Comparison of ENCODE assay signal across 1 fruit fly cellular context in the genomic region with DNA sequence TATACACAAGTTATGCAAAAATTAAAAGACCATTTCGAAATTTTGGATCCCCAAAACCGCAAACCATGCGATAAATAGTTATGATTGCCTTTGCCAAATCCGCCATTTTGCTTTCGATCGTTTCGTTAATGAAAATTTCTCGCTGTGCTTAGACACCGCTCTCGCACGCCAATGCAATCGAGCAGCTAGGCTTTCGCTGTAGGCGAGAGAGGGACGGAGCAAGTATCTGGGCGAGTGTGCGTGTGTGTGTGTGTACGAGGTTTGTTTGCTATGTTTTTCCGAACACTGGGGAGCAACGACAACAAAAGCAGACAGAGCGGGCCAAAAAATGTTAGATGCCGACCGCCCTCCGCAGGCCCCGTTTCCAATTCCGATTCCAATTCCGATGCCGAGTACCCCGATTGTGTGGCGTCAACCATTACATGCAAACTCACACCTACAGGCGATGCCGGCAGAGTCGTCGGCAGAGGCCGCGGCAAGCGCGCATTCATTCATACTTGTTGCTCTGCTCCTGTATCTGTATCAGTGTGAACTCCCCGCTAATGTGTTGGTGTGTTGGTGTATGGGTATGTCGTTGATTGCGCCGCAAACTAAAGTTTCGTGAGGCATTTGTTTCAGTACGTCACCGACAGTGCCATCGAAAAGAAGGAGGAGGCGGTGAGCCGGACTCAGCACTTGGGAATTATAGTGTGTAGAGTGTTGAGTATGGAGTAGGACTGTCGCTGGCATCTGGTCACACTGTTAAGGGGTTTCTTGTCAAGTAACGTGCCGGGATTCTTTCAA.
TF ChIP-seq lines count a peak whose summit lies in the region.

No protein-coding gene starts in this region.

TF ChIP-seq in whole organism, embryonic, 481 proteins besides CTCF, POLR2A, EP300 and RAD21 (continued from another document and continues in another):
- TF ChIP-seq gem (tag; optimal IDR thresholded peaks at IDR 0.05; lab: Kevin White, UChicago): peak; percentile 54
- TF ChIP-seq sim (GFP tag; IDR thresholded peaks at IDR 0.05; lab: Robert Waterston, UW): no peak
- TF ChIP-seq Rx (GFP tag; IDR thresholded peaks at IDR 0.05; lab: Robert Waterston, UW): peak; percentile 47; the same call in 1 of the 2 replicates
- TF ChIP-seq Dad (GFP tag; optimal IDR thresholded peaks at IDR 0.05; lab: Kevin White, UChicago): no peak
- no peak for TF ChIP-seq CG14965 (GFP tag; optimal IDR thresholded peaks at IDR 0.05; lab: Kevin White, UChicago; ENCODE audit: borderline replicate concordance)
- TF ChIP-seq CG1603 (tag; optimal IDR thresholded peaks at IDR 0.05; lab: Kevin White, UChicago): peak; percentile 51
- no peak for TF ChIP-seq HLH4C (GFP tag; IDR thresholded peaks at IDR 0.05; lab: Robert Waterston, UW; ENCODE audit: partially characterized antibody)
- TF ChIP-seq CG17829 (tag; optimal IDR thresholded peaks at IDR 0.05; lab: Kevin White, UChicago): peak; percentile 18
- no peak for TF ChIP-seq Elba2 (GFP tag; optimal IDR thresholded peaks at IDR 0.05; lab: Kevin White, UChicago)
- peak; percentile 54 for TF ChIP-seq nerfin-1 (tag; optimal IDR thresholded peaks at IDR 0.05; lab: Kevin White, UChicago)
- peak; percentile 6 for TF ChIP-seq CG18262 (tag; optimal IDR thresholded peaks at IDR 0.05; lab: Kevin White, UChicago)
- TF ChIP-seq CG12659 (GFP tag; optimal IDR thresholded peaks at IDR 0.05; lab: Kevin White, UChicago): peak; percentile 19
- no peak for TF ChIP-seq Doc3 (GFP tag; IDR thresholded peaks at IDR 0.05; lab: Robert Waterston, UW; ENCODE audit: partially characterized antibody)
- no peak for TF ChIP-seq knrl (GFP tag; IDR thresholded peaks at IDR 0.05; lab: Robert Waterston, UW; ENCODE audit: partially characterized antibody)
- TF ChIP-seq HmgD (GFP tag; optimal IDR thresholded peaks at IDR 0.05; lab: Kevin White, UChicago): peak; percentile 47
- TF ChIP-seq Mad (GFP tag; optimal IDR thresholded peaks at IDR 0.05; lab: Kevin White, UChicago): no peak
- TF ChIP-seq CG18599 (GFP tag; optimal IDR thresholded peaks at IDR 0.05; lab: Kevin White, UChicago): peak; percentile 72
- peak; percentile 36 for TF ChIP-seq caup (GFP tag; optimal IDR thresholded peaks at IDR 0.05; lab: Kevin White, UChicago; ENCODE audit: severe bottlenecking)
- TF ChIP-seq zf30C (GFP tag; optimal IDR thresholded peaks at IDR 0.05; lab: Kevin White, UChicago): peak; percentile 83
- no peak for TF ChIP-seq Xbp1 (GFP tag; optimal IDR thresholded peaks at IDR 0.05; lab: Kevin White, UChicago)
- no peak for TF ChIP-seq maf-S (GFP tag; optimal IDR thresholded peaks at IDR 0.05; lab: Kevin White, UChicago)
- peak; percentile 9; the same call in 1 of the 3 replicates for TF ChIP-seq jigr1 (GFP tag; IDR thresholded peaks at IDR 0.05; lab: Robert Waterston, UW)
- TF ChIP-seq crp (GFP tag; optimal IDR thresholded peaks at IDR 0.05; lab: Kevin White, UChicago): no peak
- TF ChIP-seq onecut (GFP tag; IDR thresholded peaks at IDR 0.05; lab: Robert Waterston, UW): no peak
- TF ChIP-seq Doc2 (GFP tag; IDR thresholded peaks at IDR 0.05; lab: Robert Waterston, UW): no peak
- TF ChIP-seq Nf-YA (GFP tag; IDR thresholded peaks at IDR 0.05; lab: Robert Waterston, UW): no peak
- TF ChIP-seq Fer2 (tag; optimal IDR thresholded peaks at IDR 0.05; lab: Kevin White, UChicago): no peak
- TF ChIP-seq shn (GFP tag; optimal IDR thresholded peaks at IDR 0.05; lab: Kevin White, UChicago): peak; percentile 48
- TF ChIP-seq CG10209 (GFP tag; optimal IDR thresholded peaks at IDR 0.05; lab: Kevin White, UChicago): peak; percentile 41
- peak; percentile 74 for TF ChIP-seq Fer1 (GFP tag; optimal IDR thresholded peaks at IDR 0.05; lab: Kevin White, UChicago)
- TF ChIP-seq jing (GFP tag; optimal IDR thresholded peaks at IDR 0.05; lab: Kevin White, UChicago): no peak
- TF ChIP-seq dpn (GFP tag; optimal IDR thresholded peaks at IDR 0.05; lab: Kevin White, UChicago): peak in 1 of 2 experiments; percentile 12
- peak; percentile 18 for TF ChIP-seq CG6813 (GFP tag; optimal IDR thresholded peaks at IDR 0.05; lab: Kevin White, UChicago)
- peak; percentile 33; the same call in 1 of the 2 replicates for TF ChIP-seq ara (GFP tag; IDR thresholded peaks at IDR 0.05; lab: Robert Waterston, UW)
- peak; percentile 5 for TF ChIP-seq lbe (GFP tag; optimal IDR thresholded peaks at IDR 0.05; lab: Kevin White, UChicago)
- no peak for TF ChIP-seq ro (GFP tag; IDR thresholded peaks at IDR 0.05; lab: Robert Waterston, UW)
- no peak for TF ChIP-seq Dll (GFP tag; IDR thresholded peaks at IDR 0.05; lab: Robert Waterston, UW; ENCODE audit: partially characterized antibody)
- peak; percentile 61 for TF ChIP-seq ci (GFP tag; IDR thresholded peaks at IDR 0.05; lab: Robert Waterston, UW)
- TF ChIP-seq seq (GFP tag; IDR thresholded peaks at IDR 0.05; lab: Robert Waterston, UW): no peak; the same call in 1 of the 2 replicates
- peak; percentile 24 for TF ChIP-seq Hey (tag; optimal IDR thresholded peaks at IDR 0.05; lab: Kevin White, UChicago)
- peak; percentile 2 for TF ChIP-seq CG13775 (GFP tag; optimal IDR thresholded peaks at IDR 0.05; lab: Kevin White, UChicago)
- TF ChIP-seq fru (optimal IDR thresholded peaks at IDR 0.05; lab: Kevin White, UChicago): no peak
- peak; percentile 39 for TF ChIP-seq dmrt99B (tag; optimal IDR thresholded peaks at IDR 0.05; lab: Kevin White, UChicago)
- TF ChIP-seq Bdp1 (GFP tag; optimal IDR thresholded peaks at IDR 0.05; lab: Kevin White, UChicago): peak; percentile 31
- no peak for TF ChIP-seq salm (tag; optimal IDR thresholded peaks at IDR 0.05; lab: Kevin White, UChicago)
- TF ChIP-seq D19A (tag; optimal IDR thresholded peaks at IDR 0.05; lab: Kevin White, UChicago): peak; percentile 54
- TF ChIP-seq B-H2 (GFP tag; optimal IDR thresholded peaks at IDR 0.05; lab: Kevin White, UChicago): peak; percentile 76
- peak; percentile 55 for TF ChIP-seq NfI (GFP tag; optimal IDR thresholded peaks at IDR 0.05; lab: Kevin White, UChicago)
- no peak for TF ChIP-seq CG2129 (GFP tag; IDR thresholded peaks at IDR 0.05; lab: Robert Waterston, UW; ENCODE audit: partially characterized antibody)
- TF ChIP-seq run (tag; optimal IDR thresholded peaks at IDR 0.05; lab: Kevin White, UChicago): peak; percentile 36
- TF ChIP-seq CG14050 (GFP tag; IDR thresholded peaks at IDR 0.05; lab: Robert Waterston, UW): peak; percentile 35; the same call in 1 of the 3 replicates
- TF ChIP-seq scrt (GFP tag; optimal IDR thresholded peaks at IDR 0.05; lab: Kevin White, UChicago): peak; percentile 99
- TF ChIP-seq NFAT (GFP tag; IDR thresholded peaks at IDR 0.05; lab: Robert Waterston, UW): peak; percentile 63
- peak; percentile 60 for TF ChIP-seq sens (GFP tag; lab: Kevin White, UChicago)
- TF ChIP-seq Sry-δ (GFP tag; optimal IDR thresholded peaks at IDR 0.05; lab: Kevin White, UChicago): no peak
- peak; percentile 56 for TF ChIP-seq CG15514 (GFP tag; optimal IDR thresholded peaks at IDR 0.05; lab: Kevin White, UChicago)
- TF ChIP-seq nerfin-2 (GFP tag; IDR thresholded peaks at IDR 0.05; lab: Robert Waterston, UW; ENCODE audit: partially characterized antibody): no peak
- TF ChIP-seq kni (GFP tag; optimal IDR thresholded peaks at IDR 0.05; lab: Kevin White, UChicago): peak; percentile 100
- TF ChIP-seq CG12744 (GFP tag; optimal IDR thresholded peaks at IDR 0.05; lab: Kevin White, UChicago): no peak
- TF ChIP-seq CG10147 (GFP tag; optimal IDR thresholded peaks at IDR 0.05; lab: Kevin White, UChicago): peak; percentile 14
- peak; percentile 16 for TF ChIP-seq unpg (GFP tag; optimal IDR thresholded peaks at IDR 0.05; lab: Kevin White, UChicago)
- no peak for TF ChIP-seq CG7556 (GFP tag; optimal IDR thresholded peaks at IDR 0.05; lab: Kevin White, UChicago)
- TF ChIP-seq vvl (GFP tag; IDR thresholded peaks at IDR 0.05; lab: Robert Waterston, UW): peak; percentile 68
- TF ChIP-seq CG11247 (GFP tag; IDR thresholded peaks at IDR 0.05; lab: Robert Waterston, UW): peak; percentile 48
- peak; percentile 99 for TF ChIP-seq abd-A (tag; optimal IDR thresholded peaks at IDR 0.05; lab: Kevin White, UChicago)
- no peak for TF ChIP-seq Vsx1 (GFP tag; optimal IDR thresholded peaks at IDR 0.05; lab: Kevin White, UChicago)
- no peak for TF ChIP-seq CG4617 (GFP tag; optimal IDR thresholded peaks at IDR 0.05; lab: Kevin White, UChicago; ENCODE audit: borderline replicate concordance)
- peak; percentile 50 for TF ChIP-seq Dip3 (GFP tag; optimal IDR thresholded peaks at IDR 0.05; lab: Kevin White, UChicago)
- TF ChIP-seq ase (GFP tag; IDR thresholded peaks at IDR 0.05; lab: Robert Waterston, UW): peak; percentile 52; the same call in 2 of the 3 replicates
- peak; percentile 84 for TF ChIP-seq slbo (GFP tag; IDR thresholded peaks at IDR 0.05; lab: Robert Waterston, UW)
- peak; percentile 20 for TF ChIP-seq CG15479 (GFP tag; optimal IDR thresholded peaks at IDR 0.05; lab: Kevin White, UChicago)
- TF ChIP-seq lov (optimal IDR thresholded peaks at IDR 0.05; lab: Kevin White, UChicago): no peak
- 0 out of 3 replicates have a peak, but pooled peaks have one; percentile 47 for TF ChIP-seq lov (GFP tag; IDR thresholded peaks at IDR 0.05; lab: Robert Waterston, UW)
- TF ChIP-seq Scr (GFP tag; IDR thresholded peaks at IDR 0.05; lab: Robert Waterston, UW; ENCODE audit: partially characterized antibody): 0 out of 2 replicates have a peak, but pooled peaks have one; percentile 30
- peak; percentile 52 for TF ChIP-seq bbx (GFP tag; IDR thresholded peaks at IDR 0.05; lab: Robert Waterston, UW; ENCODE audit: partially characterized antibody)
- TF ChIP-seq Atf6 (GFP tag; IDR thresholded peaks at IDR 0.05; lab: Robert Waterston, UW): peak; percentile 45; the same call in 1 of the 2 replicates
- no peak for TF ChIP-seq CG16863 (GFP tag; optimal IDR thresholded peaks at IDR 0.05; lab: Kevin White, UChicago)
- no peak for TF ChIP-seq CG17385 (GFP tag; optimal IDR thresholded peaks at IDR 0.05; lab: Kevin White, UChicago)
- TF ChIP-seq al (GFP tag; IDR thresholded peaks at IDR 0.05; lab: Robert Waterston, UW): peak; percentile 42; the same call in 1 of the 2 replicates
- no peak for TF ChIP-seq CG6254 (GFP tag; optimal IDR thresholded peaks at IDR 0.05; lab: Kevin White, UChicago)
- TF ChIP-seq HmgZ (tag; optimal IDR thresholded peaks at IDR 0.05; lab: Kevin White, UChicago): peak; percentile 87
- no peak for TF ChIP-seq usp (GFP tag; optimal IDR thresholded peaks at IDR 0.05; lab: Kevin White, UChicago)
- TF ChIP-seq Lpt (GFP tag; optimal IDR thresholded peaks at IDR 0.05; lab: Kevin White, UChicago): no peak
- TF ChIP-seq BtbVII (GFP tag; optimal IDR thresholded peaks at IDR 0.05; lab: Kevin White, UChicago): peak; percentile 63
- TF ChIP-seq sima (GFP tag; optimal IDR thresholded peaks at IDR 0.05; lab: Kevin White, UChicago): no peak
- TF ChIP-seq ranshi (GFP tag; IDR thresholded peaks at IDR 0.05; lab: Robert Waterston, UW): peak; percentile 60
- 0 out of 2 replicates have a peak, but pooled peaks have one; percentile 35 for TF ChIP-seq Dref (GFP tag; IDR thresholded peaks at IDR 0.05; lab: Robert Waterston, UW)
- TF ChIP-seq CG18011 (GFP tag; optimal IDR thresholded peaks at IDR 0.05; lab: Kevin White, UChicago): no peak
- no peak for TF ChIP-seq CG6654 (GFP tag; optimal IDR thresholded peaks at IDR 0.05; lab: Kevin White, UChicago)
- peak; percentile 45; the same call in 1 of the 2 replicates for TF ChIP-seq amos (GFP tag; IDR thresholded peaks at IDR 0.05; lab: Robert Waterston, UW; ENCODE audit: partially characterized antibody)
- TF ChIP-seq rib (GFP tag; IDR thresholded peaks at IDR 0.05; lab: Robert Waterston, UW): peak; percentile 82; the same call in 1 of the 2 replicates
- peak; percentile 47 for TF ChIP-seq GATAe (GFP tag; conservative IDR thresholded peaks at IDR 0.05; lab: Robert Waterston, UW)
- no peak for TF ChIP-seq Sin3A (optimal IDR thresholded peaks at IDR 0.05; lab: Kevin White, UChicago)
- peak; percentile 41; the same call in 1 of the 2 replicates for TF ChIP-seq E2f1 (GFP tag; IDR thresholded peaks at IDR 0.05; lab: Robert Waterston, UW)
- peak; percentile 18 for TF ChIP-seq CG2116 (GFP tag; optimal IDR thresholded peaks at IDR 0.05; lab: Kevin White, UChicago)
- peak; percentile 24 for TF ChIP-seq org-1 (GFP tag; optimal IDR thresholded peaks at IDR 0.05; lab: Kevin White, UChicago)
- TF ChIP-seq Mes4 (GFP tag; optimal IDR thresholded peaks at IDR 0.05; lab: Kevin White, UChicago): no peak
- TF ChIP-seq bab2 (GFP tag; optimal IDR thresholded peaks at IDR 0.05; lab: Kevin White, UChicago): peak; percentile 44
- TF ChIP-seq Ptx1 (GFP tag; IDR thresholded peaks at IDR 0.05; lab: Robert Waterston, UW): peak; percentile 59; the same call in 1 of the 2 replicates
- TF ChIP-seq Fer3 (tag; optimal IDR thresholded peaks at IDR 0.05; lab: Kevin White, UChicago): peak; percentile 11
- TF ChIP-seq Adf1 (GFP tag; IDR thresholded peaks at IDR 0.05; lab: Robert Waterston, UW): peak; percentile 100
- peak; percentile 26 for TF ChIP-seq sob (GFP tag; IDR thresholded peaks at IDR 0.05; lab: Robert Waterston, UW)
- TF ChIP-seq da (GFP tag; optimal IDR thresholded peaks at IDR 0.05; lab: Kevin White, UChicago): no peak
- peak; percentile 94 for TF ChIP-seq sug (tag; optimal IDR thresholded peaks at IDR 0.05; lab: Kevin White, UChicago)
- TF ChIP-seq hkb (optimal IDR thresholded peaks at IDR 0.05; lab: Kevin White, UChicago): no peak
- TF ChIP-seq hkb (GFP tag; IDR thresholded peaks at IDR 0.05; lab: Robert Waterston, UW): 0 out of 2 replicates have a peak, but pooled peaks have one; percentile 18
- TF ChIP-seq CG7357 (GFP tag; IDR thresholded peaks at IDR 0.05; lab: Robert Waterston, UW): peak; percentile 61; the same call in 2 of the 3 replicates
- TF ChIP-seq nmo (GFP tag; optimal IDR thresholded peaks at IDR 0.05; lab: Kevin White, UChicago): peak; percentile 6
- TF ChIP-seq CG9876 (GFP tag; optimal IDR thresholded peaks at IDR 0.05; lab: Kevin White, UChicago): peak; percentile 13
- TF ChIP-seq kah (GFP tag; optimal IDR thresholded peaks at IDR 0.05; lab: Kevin White, UChicago): no peak
- TF ChIP-seq CG12155 (GFP tag; optimal IDR thresholded peaks at IDR 0.05; lab: Kevin White, UChicago): no peak
- no peak; the same call in 1 of the 2 replicates for TF ChIP-seq E2f2 (GFP tag; IDR thresholded peaks at IDR 0.05; lab: Robert Waterston, UW)
- no peak for TF ChIP-seq CG11723 (GFP tag; optimal IDR thresholded peaks at IDR 0.05; lab: Kevin White, UChicago)
- no peak for TF ChIP-seq NC2β (GFP tag; optimal IDR thresholded peaks at IDR 0.05; lab: Kevin White, UChicago)
- TF ChIP-seq danr (GFP tag; IDR thresholded peaks at IDR 0.05; lab: Robert Waterston, UW): 0 out of 2 replicates have a peak, but pooled peaks have one; percentile 22
- TF ChIP-seq CG6175 (GFP tag; IDR thresholded peaks at IDR 0.05; lab: Robert Waterston, UW): peak; percentile 93
- no peak for TF ChIP-seq psq (GFP tag; optimal IDR thresholded peaks at IDR 0.05; lab: Kevin White, UChicago)
- TF ChIP-seq CG17359 (tag; optimal IDR thresholded peaks at IDR 0.05; lab: Kevin White, UChicago): peak; percentile 29
